Fruit fly (Drosophila melanogaster) whole organism, embryonic: Measurements from ENCODE around the gene CG46439.

Experiments used
- Adf1 ChIP-seq: fragments of 200-800 bp; sonication (Bioruptor generic); IDR thresholded peaks from 2 replicates; pipeline ENCODE4 v1.3.6; 2022; ENCODE audit warnings: missing biosample characterization, missing genetic modification characterization
- C15 ChIP-seq: fragments of 200-800 bp; sonication (Bioruptor generic); IDR thresholded peaks from 3 replicates; pipeline ENCODE4 v1.3.6; 2022; ENCODE audit warnings: missing biosample characterization, missing genetic modification characterization
- CG10274 ChIP-seq: fragments of 200-800 bp; sonication (Bioruptor generic); optimal IDR thresholded peaks from 3 replicates; lab custom pipeline; 2017; ENCODE audit warnings: missing biosample characterization, mild to moderate bottlenecking, missing genetic modification characterization
- CG11695 ChIP-seq: fragments of 200-800 bp; sonication (Bioruptor generic); IDR thresholded peaks from 3 replicates; pipeline ENCODE4 v1.3.6; 2022; ENCODE audit warnings: missing biosample characterization, missing genetic modification characterization
- CG12104 ChIP-seq: fragments of 200-800 bp; sonication (Bioruptor generic); optimal IDR thresholded peaks from 3 replicates; lab custom pipeline; 2016; ENCODE audit warnings: missing biosample characterization, missing genetic modification characterization
- CG12236 ChIP-seq: fragments of 200-800 bp; sonication (Bioruptor generic); optimal IDR thresholded peaks from 2 replicates; lab custom pipeline; 2016; ENCODE audit warnings: missing biosample characterization, missing genetic modification characterization
- CG13424 ChIP-seq: fragments of 200-800 bp; sonication (Bioruptor generic); optimal IDR thresholded peaks from 2 replicates; lab custom pipeline; 2019; ENCODE audit warnings: missing biosample characterization, mild to moderate bottlenecking, missing genetic modification characterization, moderate library complexity
- CG14014 ChIP-seq: fragments of 200-800 bp; sonication (Bioruptor generic); IDR thresholded peaks from 2 replicates; pipeline ENCODE4 v1.3.6; 2022; ENCODE audit warnings: missing biosample characterization, missing genetic modification characterization
- CG14667 ChIP-seq: fragments of 200-800 bp; sonication (Bioruptor generic); IDR thresholded peaks from 2 replicates; pipeline ENCODE4 v1.3.6; 2022; ENCODE audit warnings: missing biosample characterization, missing genetic modification characterization
- CG14965 ChIP-seq: fragments of 200-800 bp; sonication (Bioruptor generic); optimal IDR thresholded peaks from 2 replicates; lab custom pipeline; 2016; ENCODE audit warnings: missing biosample characterization, missing genetic modification characterization, borderline replicate concordance
- CG17186 ChIP-seq: fragments of 200-800 bp; sonication (Bioruptor generic); optimal IDR thresholded peaks from 3 replicates; lab custom pipeline; 2017; ENCODE audit warnings: missing biosample characterization, missing genetic modification reagents, missing genetic modification characterization
- CG17612 ChIP-seq: fragments of 200-800 bp; sonication (Bioruptor generic); IDR thresholded peaks from 2 replicates; pipeline ENCODE4 v1.3.6; 2022; ENCODE audit warnings: missing biosample characterization, missing genetic modification characterization
- CG18476 ChIP-seq: fragments of 200-800 bp; sonication (Bioruptor generic); optimal IDR thresholded peaks from 2 replicates; lab custom pipeline; 2016; ENCODE audit warnings: missing biosample characterization, mild to moderate bottlenecking, missing genetic modification characterization
- CG18599 ChIP-seq: fragments of 200-800 bp; sonication (Bioruptor generic); optimal IDR thresholded peaks from 3 replicates; lab custom pipeline; 2017; ENCODE audit warnings: missing biosample characterization, missing genetic modification characterization, mild to moderate bottlenecking, moderate library complexity, missing genetic modification reagents
- CG2875 ChIP-seq: fragments of 200-800 bp; sonication (Bioruptor generic); optimal IDR thresholded peaks from 2 replicates; lab custom pipeline; 2017; ENCODE audit warnings: missing biosample characterization, mild to moderate bottlenecking, missing genetic modification characterization, missing genetic modification reagents
- CG33557 ChIP-seq: fragments of 200-800 bp; sonication (Bioruptor generic); optimal IDR thresholded peaks from 2 replicates; lab custom pipeline; 2019; ENCODE audit warnings: missing biosample characterization, mild to moderate bottlenecking, missing genetic modification characterization, moderate library complexity
- CG34422 ChIP-seq: fragments of 200-800 bp; sonication (Bioruptor generic); IDR thresholded peaks from 3 replicates; pipeline ENCODE4 v1.3.6; 2022; ENCODE audit warnings: missing biosample characterization, missing genetic modification characterization
- CG4617 ChIP-seq: fragments of 200-800 bp; sonication (Bioruptor generic); optimal IDR thresholded peaks from 3 replicates; lab custom pipeline; 2016; ENCODE audit warnings: missing biosample characterization, missing genetic modification characterization, borderline replicate concordance
- CG4730 ChIP-seq: fragments of 200-800 bp; sonication (Bioruptor generic); IDR thresholded peaks from 2 replicates; pipeline ENCODE4 v1.3.6; 2022; ENCODE audit warnings: missing biosample characterization, missing genetic modification characterization
- CG4854 ChIP-seq: fragments of 200-800 bp; sonication (Bioruptor generic); optimal IDR thresholded peaks from 2 replicates; lab custom pipeline; 2016; ENCODE audit warnings: missing biosample characterization, missing genetic modification characterization, inconsistent platforms
- CG5180 ChIP-seq: fragments of 200-800 bp; sonication (Bioruptor generic); optimal IDR thresholded peaks from 3 replicates; lab custom pipeline; 2017; ENCODE audit warnings: missing biosample characterization, missing genetic modification characterization, mild to moderate bottlenecking, moderate library complexity, missing genetic modification reagents
- CG6175 ChIP-seq: fragments of 200-800 bp; sonication (Bioruptor generic); IDR thresholded peaks from 3 replicates; pipeline ENCODE4 v1.3.6; 2022; ENCODE audit warnings: missing biosample characterization, missing genetic modification characterization
- CG6854 ChIP-seq: fragments of 200-800 bp; sonication (Bioruptor generic); optimal IDR thresholded peaks from 3 replicates; lab custom pipeline; 2017; ENCODE audit warnings: missing biosample characterization, mild to moderate bottlenecking, missing genetic modification characterization
- CG7372 ChIP-seq: fragments of 200-800 bp; sonication (Bioruptor generic); IDR thresholded peaks from 2 replicates; pipeline ENCODE4 v1.3.6; 2022; ENCODE audit warnings: missing biosample characterization, missing genetic modification characterization
- CG9727 ChIP-seq: fragments of 200-800 bp; sonication (Bioruptor generic); optimal IDR thresholded peaks from 3 replicates; lab custom pipeline; 2017; ENCODE audit warnings: missing biosample characterization, mild to moderate bottlenecking, missing genetic modification characterization
- CG9817 ChIP-seq: fragments of 200-800 bp; sonication (Bioruptor generic); optimal IDR thresholded peaks from 2 replicates; lab custom pipeline; 2018; ENCODE audit warnings: missing biosample characterization, mild to moderate bottlenecking, missing genetic modification characterization, moderate library complexity
- Camta ChIP-seq: fragments of 200-800 bp; sonication (Bioruptor generic); optimal IDR thresholded peaks from 2 replicates; lab custom pipeline; 2016; ENCODE audit warnings: missing biosample characterization, missing genetic modification characterization
- D19A ChIP-seq: fragments of 200-800 bp; optimal IDR thresholded peaks from 3 replicates; lab custom pipeline; 2019; ENCODE audit warnings: missing biosample characterization, mild to moderate bottlenecking, missing genetic modification characterization, moderate library complexity
- Dad ChIP-seq: fragments of 200-800 bp; sonication (Bioruptor generic); optimal IDR thresholded peaks from 3 replicates; lab custom pipeline; 2016; ENCODE audit warnings: missing biosample characterization, missing genetic modification characterization
- Dek ChIP-seq: fragments of 200-800 bp; sonication (Bioruptor generic); optimal IDR thresholded peaks from 3 replicates; lab custom pipeline; 2019; ENCODE audit warnings: missing biosample characterization, mild to moderate bottlenecking, missing genetic modification characterization, moderate library complexity
- Ets65A ChIP-seq: fragments of 200-800 bp; sonication (Bioruptor generic); peaks from one replicate; lab custom pipeline; 2016; ENCODE audit warnings: missing biosample characterization, missing genetic modification characterization
- Ets97D ChIP-seq: fragments of 200-800 bp; sonication (Bioruptor generic); optimal IDR thresholded peaks from 3 replicates; lab custom pipeline; 2016; ENCODE audit warnings: missing biosample characterization, missing genetic modification characterization
- Hmr ChIP-seq: fragments of 200-800 bp; sonication (Bioruptor generic); optimal IDR thresholded peaks from 3 replicates; lab custom pipeline; 2017; ENCODE audit warnings: mild to moderate bottlenecking, missing biosample characterization, missing genetic modification reagents, missing genetic modification characterization
- Meics ChIP-seq: fragments of 200-800 bp; sonication (Bioruptor generic); optimal IDR thresholded peaks from 2 replicates; lab custom pipeline; 2017; ENCODE audit warnings: missing biosample characterization, mild to moderate bottlenecking, missing genetic modification characterization
- Mes4 ChIP-seq: fragments of 200-800 bp; sonication (Bioruptor generic); optimal IDR thresholded peaks from 2 replicates; lab custom pipeline; 2016; ENCODE audit warnings: missing biosample characterization, missing genetic modification characterization
- Pdp1 ChIP-seq, 2 experiments: fragments of 200-800 bp; sonication (Bioruptor generic); optimal IDR thresholded peaks; 3 replicates each; lab custom pipeline; 2016; ENCODE audit warnings: missing biosample characterization in 2 of 2, missing genetic modification characterization in 2 of 2, mild to moderate bottlenecking in 1 of 2, moderate library complexity in 1 of 2
- Ssrp ChIP-seq: fragments of 200-800 bp; sonication (Bioruptor generic); optimal IDR thresholded peaks from 2 replicates; lab custom pipeline; 2018; ENCODE audit warnings: missing biosample characterization, mild to moderate bottlenecking, missing genetic modification characterization, moderate library complexity
- YL-1 ChIP-seq: fragments of 200-800 bp; sonication (Bioruptor generic); optimal IDR thresholded peaks from 3 replicates; lab custom pipeline; 2017; ENCODE audit warnings: missing biosample characterization, mild to moderate bottlenecking, missing genetic modification characterization
- aop ChIP-seq: fragments of 200-800 bp; sonication (Bioruptor generic); IDR thresholded peaks from 2 replicates; pipeline ENCODE4 v1.3.6; 2022; ENCODE audit warnings: missing biosample characterization, missing genetic modification characterization
- bbx ChIP-seq: fragments of 200-800 bp; sonication (Bioruptor generic); IDR thresholded peaks from 2 replicates; pipeline ENCODE4 v1.3.6; 2022; ENCODE audit warnings: missing biosample characterization, missing genetic modification characterization; ENCODE audit not compliant: partially characterized antibody
- br ChIP-seq: fragments of >200 bp; optimal IDR thresholded peaks from 2 replicates; lab custom pipeline; 2017
- ci ChIP-seq: fragments of 200-800 bp; sonication (Bioruptor generic); IDR thresholded peaks from 3 replicates; pipeline ENCODE4 v1.3.6; 2022; ENCODE audit warnings: missing biosample characterization, missing genetic modification characterization
- esg ChIP-seq: fragments of 200-800 bp; sonication (Bioruptor generic); conservative IDR thresholded peaks from 2 replicates; pipeline ENCODE4 v1.3.6; 2022; ENCODE audit warnings: missing biosample characterization, missing genetic modification characterization
- gce ChIP-seq: fragments of 200-800 bp; sonication (Bioruptor generic); IDR thresholded peaks from 3 replicates; pipeline ENCODE4 v1.3.6; 2022; ENCODE audit warnings: missing biosample characterization, missing genetic modification characterization
- hkb ChIP-seq, 2 experiments: fragments of 200-800 bp in 1 of 2; fragments of >200 bp in 1 of 2; sonication (Bioruptor generic) in 1 of 2; IDR thresholded peaks in 1 of 2; optimal IDR thresholded peaks in 1 of 2; 2 replicates each; pipeline versions ENCODE4 v1.3.6 to Lab custom; 2017 to 2022; ENCODE audit warnings: missing biosample characterization in 1 of 2, missing genetic modification characterization in 1 of 2
- jing ChIP-seq: fragments of 200-800 bp; sonication (Bioruptor generic); optimal IDR thresholded peaks from 2 replicates; lab custom pipeline; 2018; ENCODE audit warnings: missing biosample characterization, mild to moderate bottlenecking, missing genetic modification characterization
- schlank ChIP-seq: fragments of 200-800 bp; sonication (Bioruptor generic); optimal IDR thresholded peaks from 2 replicates; lab custom pipeline; 2018; ENCODE audit warnings: missing biosample characterization, mild to moderate bottlenecking, missing genetic modification characterization
- tll ChIP-seq, 2 experiments: fragments of 200-800 bp in 1 of 2; fragments of >200 bp in 1 of 2; sonication (Bioruptor generic) in 1 of 2; optimal IDR thresholded peaks; 2 replicates each; lab custom pipeline; 2017 to 2019; ENCODE audit warnings: missing biosample characterization in 2 of 2, missing genetic modification characterization in 2 of 2, mild to moderate bottlenecking in 1 of 2, moderate library complexity in 1 of 2
- zf30C ChIP-seq: fragments of 200-800 bp; sonication (Bioruptor generic); optimal IDR thresholded peaks from 3 replicates; lab custom pipeline; 2018; ENCODE audit warnings: missing biosample characterization, mild to moderate bottlenecking, missing genetic modification characterization

The CG46439 gene

dm6 chr3L:11091943-11092609 is 4.0 kb downstream of the CG46439 start (continued):
- TF ChIP-seq CG7372 (GFP tag; lab: Robert Waterston, UW) (no peak), CG9727 (peak; percentile 47), D19A (tag; lab: Kevin White, UChicago) (no peak), CG13424 (no peak), hkb (optimal IDR thresholded peaks at IDR 0.05; lab: Kevin White, UChicago) (no peak), hkb (GFP tag; IDR thresholded peaks at IDR 0.05; lab: Robert Waterston, UW) (0 out of 2 replicates have a peak, but pooled peaks have one; percentile 11), CG17186 (GFP tag; lab: Kevin White, UChicago) (peak; percentile 27), Ets65A (GFP tag; lab: Kevin White, UChicago) (peak; percentile 68), aop (GFP tag; lab: Robert Waterston, UW) (no peak), br (lab: Kevin White, UChicago) (no peak), CG12104 (GFP tag; lab: Kevin White, UChicago) (no peak), CG4617 (GFP tag; lab: Kevin White, UChicago) (peak; percentile 94), ci (GFP tag; lab: Robert Waterston, UW) (peak; percentile 77; the same call in 2 of the 3 replicates), Dad (GFP tag; lab: Kevin White, UChicago) (peak; percentile 58), CG4854 (GFP tag; lab: Kevin White, UChicago) (peak; percentile 14), bbx (GFP tag; lab: Robert Waterston, UW) (peak; percentile 48), CG18476 (no peak), CG11695 (GFP tag; lab: Robert Waterston, UW) (0 out of 3 replicates have a peak, but pooled peaks have one; percentile 15), CG5180 (peak; percentile 26), zf30C (no peak), Meics (GFP tag; lab: Kevin White, UChicago) (peak; percentile 41), Hmr (GFP tag; lab: Kevin White, UChicago) (peak; percentile 59), tll (GFP tag; optimal IDR thresholded peaks at IDR 0.05; lab: Kevin White, UChicago) (no peak), Ets97D (peak; percentile 63), Adf1 (GFP tag; lab: Robert Waterston, UW) (no peak), Pdp1 (GFP tag; optimal IDR thresholded peaks at IDR 0.05; lab: Kevin White, UChicago) (peak; percentile 37 to 98), Mes4 (peak; percentile 57), CG33557 (GFP tag; lab: Kevin White, UChicago) (peak; percentile 22), CG4730 (GFP tag; lab: Robert Waterston, UW) (no peak), CG14014 (GFP tag; lab: Robert Waterston, UW) (0 out of 2 replicates have a peak, but pooled peaks have one; percentile 8), CG14965 (GFP tag; lab: Kevin White, UChicago) (no peak), YL-1 (GFP tag; lab: Kevin White, UChicago) (peak; percentile 25), esg (GFP tag; lab: Robert Waterston, UW) (no peak), C15 (GFP tag; lab: Robert Waterston, UW) (no peak), CG18599 (GFP tag; lab: Kevin White, UChicago) (peak; percentile 47), Dek (tag; lab: Kevin White, UChicago) (peak; percentile 2), CG17612 (GFP tag; lab: Robert Waterston, UW) (no peak), Ssrp (tag; lab: Kevin White, UChicago) (no peak), CG34422 (GFP tag; lab: Robert Waterston, UW) (peak; percentile 58; the same call in 2 of the 3 replicates), CG10274 (GFP tag; lab: Kevin White, UChicago) (no peak), CG6175 (GFP tag; lab: Robert Waterston, UW) (no peak), Camta (GFP tag; lab: Kevin White, UChicago) (peak; percentile 38), CG6854 (GFP tag; lab: Kevin White, UChicago) (no peak), schlank (tag; lab: Kevin White, UChicago) (no peak), CG2875 (GFP tag; lab: Kevin White, UChicago) (no peak), jing (GFP tag; lab: Kevin White, UChicago) (no peak), CG14667 (GFP tag; lab: Robert Waterston, UW) (no peak), gce (GFP tag; lab: Robert Waterston, UW) (no peak), CG12236 (GFP tag; lab: Kevin White, UChicago) (peak; percentile 4), CG9817 (tag; lab: Kevin White, UChicago) (peak; percentile 10)
